Worm (Caenorhabditis elegans) whole organism, L4 larva: ENCODE data around the gene C54D10.10.

Experiments used
- R02D3.7 ChIP-seq: fragments of 150-350 bp; sonication (generic microtip); optimal IDR thresholded peaks from 3 replicates; lab custom pipeline; 2014; ENCODE audit warnings: missing biosample characterization, missing genetic modification characterization
- ama-1 ChIP-seq: fragments of 150-350 bp; optimal IDR thresholded peaks from 2 replicates; lab custom pipeline; 2014; ENCODE audit warnings: inconsistent platforms, mixed read lengths
- dmd-9 ChIP-seq: fragments of 200-800 bp; sonication (Bioruptor generic); IDR thresholded peaks from 2 replicates; pipeline ENCODE4 v1.3.6; 2022; ENCODE audit warnings: missing genetic modification reagents, missing genetic modification characterization, missing compliant biosample characterization
- egl-27 ChIP-seq: sonication (generic microtip); optimal IDR thresholded peaks from 3 replicates; lab custom pipeline; 2017; ENCODE audit warnings: missing biosample characterization, missing genetic modification reagents, missing genetic modification characterization
- fkh-10 ChIP-seq: fragments of 150-350 bp; optimal IDR thresholded peaks from 2 replicates; lab custom pipeline; 2014; ENCODE audit warnings: missing biosample characterization, missing genetic modification reagents, missing genetic modification characterization
- gei-8 ChIP-seq: fragments of 200-800 bp; sonication (Bioruptor generic); optimal IDR thresholded peaks from 2 replicates; lab custom pipeline; 2018; ENCODE audit warnings: mild to moderate bottlenecking, missing genetic modification characterization, missing compliant biosample characterization
- hif-1 ChIP-seq, 2 experiments: sonication (generic microtip); optimal IDR thresholded peaks; 2 replicates each; lab custom pipeline; 2016 to 2017; ENCODE audit warnings: missing compliant biosample characterization in 2 of 2, missing genetic modification characterization in 2 of 2, missing genetic modification reagents in 2 of 2, missing genotype in 2 of 2, mild to moderate bottlenecking in 1 of 2
- lin-13 ChIP-seq: fragments of 150-350 bp; optimal IDR thresholded peaks from 2 replicates; lab custom pipeline; 2014; ENCODE audit warnings: missing biosample characterization, missing genetic modification reagents, missing genetic modification characterization
- lsy-2 ChIP-seq, 2 experiments: fragments of 150-350 bp in 1 of 2; sonication (generic microtip) in 1 of 2; optimal IDR thresholded peaks; 2 replicates each; lab custom pipeline; 2014 to 2017; ENCODE audit warnings: missing biosample characterization in 2 of 2, missing genetic modification characterization in 2 of 2
- nhr-28 ChIP-seq: fragments of 150-350 bp; optimal IDR thresholded peaks from 2 replicates; lab custom pipeline; 2014; ENCODE audit warnings: missing biosample characterization, missing genetic modification characterization
- nhr-48 ChIP-seq: sonication (generic microtip); optimal IDR thresholded peaks from 2 replicates; lab custom pipeline; 2016; ENCODE audit warnings: mild to moderate bottlenecking, missing genetic modification characterization, missing compliant biosample characterization
- nhr-77 ChIP-seq: fragments of 150-350 bp; optimal IDR thresholded peaks from 2 replicates; lab custom pipeline; 2014; ENCODE audit warnings: missing biosample characterization, missing genetic modification characterization
- pqm-1 ChIP-seq: sonication (generic microtip); optimal IDR thresholded peaks from 2 replicates; lab custom pipeline; 2017; ENCODE audit warnings: missing biosample characterization, missing genetic modification characterization
- snpc-4 ChIP-seq: fragments of 150-350 bp; optimal IDR thresholded peaks from 2 replicates; lab custom pipeline; 2014; ENCODE audit warnings: missing biosample characterization, missing genetic modification characterization

ce11 chrV:12494522-12494921, 44.7 kb upstream of the C54D10.10 start, which contains the start of gene mrps-11:
- TF ChIP-seq fkh-10 (GFP tag; lab: Kevin White, UChicago) = no peak
- TF ChIP-seq snpc-4 = no peak
- TF ChIP-seq R02D3.7 (tag; lab: Kevin White, UChicago) = no peak
- TF ChIP-seq ama-1 = no peak
- TF ChIP-seq egl-27 (tag; lab: Kevin White, UChicago) = no peak
- TF ChIP-seq nhr-28 (tag; lab: Kevin White, UChicago) = no peak
- no peak for TF ChIP-seq nhr-48
- no peak for TF ChIP-seq lin-13
- no peak for TF ChIP-seq gei-8 (GFP tag; lab: Kevin White, UChicago)
- no peak for TF ChIP-seq dmd-9
- TF ChIP-seq lsy-2 (tag; optimal IDR thresholded peaks at IDR 0.05; lab: Kevin White, UChicago) = no peak
- no peak for TF ChIP-seq nhr-77 (tag; lab: Kevin White, UChicago)
- no peak for TF ChIP-seq hif-1 (tag; optimal IDR thresholded peaks at IDR 0.05; lab: Kevin White, UChicago)
- TF ChIP-seq pqm-1 (tag; lab: Kevin White, UChicago) = no peak
